Worm (Caenorhabditis elegans) whole organism, L1 larva: Measurements from ENCODE around the gene F46F5.15.

Experiments used
- C04F5.9 ChIP-seq: sonication (generic microtip); optimal IDR thresholded peaks from 2 replicates; lab custom pipeline; 2016; ENCODE audit warnings: missing genetic modification characterization, missing compliant biosample characterization
- C16A3.4 ChIP-seq: fragments of 150-350 bp; optimal IDR thresholded peaks from 2 replicates; lab custom pipeline; 2014; ENCODE audit warnings: missing biosample characterization, missing genetic modification characterization
- Y116A8C.19 ChIP-seq: sonication (generic microtip); optimal IDR thresholded peaks from 2 replicates; lab custom pipeline; 2016; ENCODE audit warnings: missing compliant biosample characterization, missing genetic modification characterization, borderline replicate concordance
- aha-1 ChIP-seq: fragments of 150-350 bp; optimal IDR thresholded peaks from 2 replicates; lab custom pipeline; 2014; ENCODE audit warnings: missing biosample characterization, missing genetic modification characterization
- alr-1 ChIP-seq: fragments of 200-800 bp; sonication (Bioruptor generic); optimal IDR thresholded peaks from 2 replicates; lab custom pipeline; 2018; ENCODE audit warnings: borderline replicate concordance, mild to moderate bottlenecking, missing genetic modification characterization, missing compliant biosample characterization
- aly-2 ChIP-seq: fragments of 150-350 bp; optimal IDR thresholded peaks from 2 replicates; lab custom pipeline; 2014; ENCODE audit warnings: missing biosample characterization, missing genetic modification characterization
- ama-1 ChIP-seq: fragments of 150-350 bp; optimal IDR thresholded peaks from 2 replicates; lab custom pipeline; 2014
- ceh-63 ChIP-seq: fragments of 200-800 bp; sonication (Bioruptor generic); optimal IDR thresholded peaks from 2 replicates; lab custom pipeline; 2018; ENCODE audit warnings: mild to moderate bottlenecking, missing genetic modification characterization, missing compliant biosample characterization
- ceh-8 ChIP-seq: fragments of 200-800 bp; sonication (Bioruptor generic); optimal IDR thresholded peaks from 2 replicates; lab custom pipeline; 2018; ENCODE audit warnings: mild to moderate bottlenecking, missing genetic modification characterization, moderate library complexity, missing compliant biosample characterization
- ceh-82 ChIP-seq, 3 experiments: fragments of 150-350 bp in 1 of 3; sonication (generic microtip) in 2 of 3; optimal IDR thresholded peaks; 2 replicates each; lab custom pipeline; 2014 to 2017; ENCODE audit warnings: missing biosample characterization in 3 of 3, missing genetic modification characterization in 3 of 3
- ceh-90 ChIP-seq: sonication (generic microtip); optimal IDR thresholded peaks from 2 replicates; lab custom pipeline; 2016; ENCODE audit warnings: missing genetic modification characterization, missing compliant biosample characterization
- ces-1 ChIP-seq: fragments of 150-350 bp; optimal IDR thresholded peaks from 2 replicates; lab custom pipeline; 2014; ENCODE audit warnings: missing biosample characterization, missing genetic modification reagents, missing genetic modification characterization
- dpl-1 ChIP-seq, 3 experiments: fragments of 150-350 bp in 2 of 3; sonication (generic microtip) in 1 of 3; optimal IDR thresholded peaks; 2 replicates each; lab custom pipeline; 2014 to 2017; ENCODE audit warnings: missing biosample characterization in 3 of 3, missing genetic modification characterization in 3 of 3, missing genetic modification reagents in 3 of 3
- dsc-1 ChIP-seq: sonication (generic microtip); optimal IDR thresholded peaks from 2 replicates; lab custom pipeline; 2016; ENCODE audit warnings: mild to moderate bottlenecking, missing genetic modification characterization, missing compliant biosample characterization
- efl-1 ChIP-seq, 4 experiments: fragments of 150-350 bp; optimal IDR thresholded peaks in 3 of 4; peaks in 1 of 4; 1 replicate in 1 of 4; 2 replicates in 3 of 4; lab custom pipeline; 2014; ENCODE audit warnings: missing biosample characterization in 2 of 4, missing genetic modification characterization in 2 of 4, missing genetic modification reagents in 2 of 4
- efl-3 ChIP-seq: fragments of 200-800 bp; sonication (Bioruptor generic); optimal IDR thresholded peaks from 2 replicates; lab custom pipeline; 2018; ENCODE audit warnings: mild to moderate bottlenecking, missing genetic modification characterization, missing compliant biosample characterization
- egl-27 ChIP-seq, 2 experiments: fragments of 150-350 bp in 1 of 2; sonication (generic microtip); optimal IDR thresholded peaks; 3 replicates each; lab custom pipeline; 2017 to 2018; ENCODE audit warnings: missing biosample characterization in 2 of 2, missing genetic modification characterization in 2 of 2, missing genetic modification reagents in 2 of 2
- elt-2 ChIP-seq: sonication (generic microtip); optimal IDR thresholded peaks from 2 replicates; lab custom pipeline; 2016; ENCODE audit warnings: missing genetic modification characterization, mild to moderate bottlenecking, inconsistent platforms, missing compliant biosample characterization, missing genetic modification reagents
- elt-3 ChIP-seq, 6 experiments: fragments of 150-350 bp in 1 of 6; sonication (generic microtip); optimal IDR thresholded peaks; 2 replicates each; lab custom pipeline; 2017 to 2018; ENCODE audit warnings: missing biosample characterization in 6 of 6, missing genetic modification characterization in 6 of 6, inconsistent platforms in 1 of 6
- ets-5 ChIP-seq: fragments of 200-800 bp; sonication (Bioruptor generic); IDR thresholded peaks from 2 replicates; pipeline ENCODE4 v1.3.6; 2022; ENCODE audit warnings: missing genetic modification characterization, missing compliant biosample characterization
- fkh-4 ChIP-seq: sonication (generic microtip); optimal IDR thresholded peaks from 2 replicates; lab custom pipeline; 2016; ENCODE audit warnings: missing compliant biosample characterization, missing genetic modification characterization, borderline replicate concordance
- fkh-8 ChIP-seq: sonication (generic microtip); optimal IDR thresholded peaks from 2 replicates; lab custom pipeline; 2016; ENCODE audit warnings: mild to moderate bottlenecking, missing genetic modification characterization, missing compliant biosample characterization
- fos-1 ChIP-seq: fragments of 150-350 bp; optimal IDR thresholded peaks from 2 replicates; lab custom pipeline; 2014; ENCODE audit warnings: missing biosample characterization, missing genetic modification characterization
- grh-1 ChIP-seq: fragments of 200-800 bp; sonication (Bioruptor generic); IDR thresholded peaks from 2 replicates; pipeline ENCODE4 v1.3.6; 2022; ENCODE audit warnings: missing genetic modification reagents, missing genetic modification characterization, missing compliant biosample characterization
- hlh-4 ChIP-seq: sonication (generic microtip); optimal IDR thresholded peaks from 2 replicates; lab custom pipeline; 2016; ENCODE audit warnings: mild to moderate bottlenecking, missing genetic modification characterization, missing compliant biosample characterization
- hpl-2 ChIP-seq: fragments of 150-350 bp; optimal IDR thresholded peaks from 2 replicates; lab custom pipeline; 2014; ENCODE audit warnings: missing biosample characterization, missing genetic modification reagents, missing genetic modification characterization
- jun-1 ChIP-seq: fragments of 150-350 bp; optimal IDR thresholded peaks from 2 replicates; lab custom pipeline; 2014; ENCODE audit warnings: missing biosample characterization, missing genetic modification reagents, missing genetic modification characterization
- lin-13 ChIP-seq: fragments of 150-350 bp; optimal IDR thresholded peaks from 2 replicates; lab custom pipeline; 2014; ENCODE audit warnings: missing biosample characterization, missing genetic modification reagents, missing genetic modification characterization
- lin-14 ChIP-seq: fragments of 200-800 bp; sonication (Bioruptor generic); optimal IDR thresholded peaks from 2 replicates; lab custom pipeline; 2018; ENCODE audit warnings: mild to moderate bottlenecking, missing genetic modification characterization, moderate library complexity, missing compliant biosample characterization
- lin-35 ChIP-seq, 2 experiments: fragments of 150-350 bp; optimal IDR thresholded peaks; 2 replicates each; lab custom pipeline; 2014; ENCODE audit warnings: missing biosample characterization in 2 of 2, missing genetic modification characterization in 2 of 2, missing genetic modification reagents in 2 of 2
- mab-9 ChIP-seq: fragments of 200-800 bp; sonication (Bioruptor generic); IDR thresholded peaks from 2 replicates; pipeline ENCODE4 v1.3.6; 2022; ENCODE audit warnings: missing genetic modification reagents, missing genetic modification characterization, missing compliant biosample characterization
- mef-2 ChIP-seq: fragments of 150-350 bp; optimal IDR thresholded peaks from 2 replicates; lab custom pipeline; 2014; ENCODE audit warnings: missing biosample characterization, missing genetic modification characterization
- nhr-12 ChIP-seq: sonication (generic microtip); optimal IDR thresholded peaks from 2 replicates; lab custom pipeline; 2017; ENCODE audit warnings: missing biosample characterization, missing genetic modification characterization
- nhr-19 ChIP-seq: fragments of 200-800 bp; sonication (Bioruptor generic); conservative IDR thresholded peaks from 2 replicates; pipeline ENCODE4 v1.3.6; 2022; ENCODE audit warnings: missing genetic modification characterization, missing compliant biosample characterization
- nhr-20 ChIP-seq: sonication (generic microtip); optimal IDR thresholded peaks from 2 replicates; lab custom pipeline; 2016; ENCODE audit warnings: mild to moderate bottlenecking, missing genetic modification characterization, missing compliant biosample characterization
- nhr-237 ChIP-seq: fragments of 150-350 bp; optimal IDR thresholded peaks from 2 replicates; lab custom pipeline; 2014; ENCODE audit warnings: missing biosample characterization, missing genetic modification characterization
- nhr-28 ChIP-seq: fragments of 150-350 bp; optimal IDR thresholded peaks from 2 replicates; lab custom pipeline; 2014; ENCODE audit warnings: missing biosample characterization, missing genetic modification characterization
- nhr-71 ChIP-seq: sonication (generic microtip); optimal IDR thresholded peaks from 2 replicates; lab custom pipeline; 2016; ENCODE audit warnings: mild to moderate bottlenecking, missing genetic modification characterization, moderate library complexity, missing compliant biosample characterization
- nhr-84 ChIP-seq: sonication (generic microtip); optimal IDR thresholded peaks from 2 replicates; lab custom pipeline; 2017; ENCODE audit warnings: missing biosample characterization, missing genetic modification characterization
- nhr-85 ChIP-seq: sonication (generic microtip); peaks from one replicate; lab custom pipeline; 2016; ENCODE audit warnings: missing genetic modification characterization, inconsistent platforms, missing compliant biosample characterization
- pax-3 ChIP-seq: fragments of 200-800 bp; sonication (Bioruptor generic); optimal IDR thresholded peaks from 2 replicates; lab custom pipeline; 2018; ENCODE audit warnings: mild to moderate bottlenecking, missing genetic modification characterization, moderate library complexity, missing compliant biosample characterization
- skn-1 ChIP-seq: fragments of 150-350 bp; optimal IDR thresholded peaks from 2 replicates; lab custom pipeline; 2014; ENCODE audit warnings: missing biosample characterization, missing genetic modification characterization
- snpc-4 ChIP-seq: fragments of 150-350 bp; optimal IDR thresholded peaks from 2 replicates; lab custom pipeline; 2014; ENCODE audit warnings: missing biosample characterization, missing genetic modification characterization
- snu-23 ChIP-seq: sonication (generic microtip); optimal IDR thresholded peaks from 2 replicates; lab custom pipeline; 2016; ENCODE audit warnings: missing genetic modification characterization, missing compliant biosample characterization
- swsn-7 ChIP-seq: sonication (generic microtip); optimal IDR thresholded peaks from 2 replicates; lab custom pipeline; 2016; ENCODE audit warnings: missing genetic modification characterization, missing compliant biosample characterization
- tlp-1 ChIP-seq: fragments of 150-350 bp; optimal IDR thresholded peaks from 2 replicates; lab custom pipeline; 2014; ENCODE audit warnings: missing biosample characterization, missing genetic modification characterization
- unc-30 ChIP-seq: sonication (generic microtip); optimal IDR thresholded peaks from 2 replicates; lab custom pipeline; 2017; ENCODE audit warnings: missing biosample characterization, missing genetic modification characterization
- unc-62 ChIP-seq: fragments of 150-350 bp; optimal IDR thresholded peaks from 2 replicates; lab custom pipeline; 2014; ENCODE audit warnings: missing biosample characterization, missing genetic modification reagents, missing genetic modification characterization
- unc-86 ChIP-seq: sonication (generic microtip); optimal IDR thresholded peaks from 2 replicates; lab custom pipeline; 2016; ENCODE audit warnings: missing genetic modification characterization, missing compliant biosample characterization
- unc-98 ChIP-seq: fragments of 200-800 bp; sonication (Bioruptor generic); IDR thresholded peaks from 2 replicates; pipeline ENCODE4 v1.3.6; 2022; ENCODE audit warnings: missing genetic modification characterization, missing compliant biosample characterization
- vab-15 ChIP-seq: sonication (generic microtip); optimal IDR thresholded peaks from 2 replicates; lab custom pipeline; 2017; ENCODE audit warnings: missing genotype, mild to moderate bottlenecking, missing genetic modification characterization, missing compliant biosample characterization
- xbp-1 ChIP-seq: sonication (generic microtip); optimal IDR thresholded peaks from 2 replicates; lab custom pipeline; 2016; ENCODE audit warnings: missing genetic modification characterization, missing compliant biosample characterization
- zag-1 ChIP-seq: fragments of 150-350 bp; optimal IDR thresholded peaks from 2 replicates; lab custom pipeline; 2014; ENCODE audit warnings: missing biosample characterization, missing genetic modification characterization
- zip-4 ChIP-seq: fragments of 200-800 bp; sonication (Bioruptor generic); optimal IDR thresholded peaks from 2 replicates; lab custom pipeline; 2018; ENCODE audit warnings: mild to moderate bottlenecking, missing genetic modification characterization, moderate library complexity, missing compliant biosample characterization

Gene F46F5.15

ce11 chrII:762942-763341 is 25.3 kb upstream of the F46F5.15 start:
- TF ChIP-seq lin-14 (GFP tag; lab: Kevin White, UChicago) (peak; percentile 72), egl-27 (tag; optimal IDR thresholded peaks at IDR 0.05; lab: Kevin White, UChicago) (no peak), hlh-4 (tag; lab: Kevin White, UChicago) (no peak), nhr-237 (tag; lab: Kevin White, UChicago) (no peak), fkh-4 (tag; lab: Kevin White, UChicago) (no peak), snu-23 (peak; percentile 12), xbp-1 (tag; lab: Kevin White, UChicago) (no peak), aly-2 (tag; lab: Kevin White, UChicago) (no peak), ceh-63 (GFP tag; lab: Kevin White, UChicago) (no peak), ceh-90 (tag; lab: Kevin White, UChicago) (no peak), nhr-20 (peak; percentile 18), ama-1 (lab: Kevin White, UChicago) (no peak), aha-1 (tag; lab: Kevin White, UChicago) (no peak), zip-4 (GFP tag; lab: Kevin White, UChicago) (no peak), grh-1 (GFP tag; lab: Robert Waterston, UW) (no peak), mab-9 (GFP tag; lab: Robert Waterston, UW) (no peak), ets-5 (GFP tag; lab: Robert Waterston, UW) (no peak), efl-1 (optimal IDR thresholded peaks at IDR 0.05; lab: Kevin White, UChicago) (no peak), efl-1 (GFP tag; optimal IDR thresholded peaks at IDR 0.05 in 1 of 2; lab: Kevin White, UChicago) (no peak), nhr-85 (tag; lab: Kevin White, UChicago) (no peak), zag-1 (no peak), snpc-4 (tag; lab: Kevin White, UChicago) (no peak), unc-86 (tag; lab: Kevin White, UChicago) (no peak), swsn-7 (tag; lab: Kevin White, UChicago) (peak; percentile 10), ceh-8 (GFP tag; lab: Kevin White, UChicago) (no peak), vab-15 (tag; lab: Kevin White, UChicago) (no peak), skn-1 (tag; lab: Kevin White, UChicago) (no peak), nhr-12 (no peak), ces-1 (GFP tag; lab: Kevin White, UChicago) (no peak), C16A3.4 (tag; lab: Kevin White, UChicago) (no peak), unc-98 (GFP tag; lab: Robert Waterston, UW) (no peak), hpl-2 (GFP tag; lab: Kevin White, UChicago) (no peak), tlp-1 (tag; lab: Kevin White, UChicago) (no peak), jun-1 (tag; lab: Kevin White, UChicago) (no peak), mef-2 (tag; lab: Kevin White, UChicago) (no peak), elt-2 (tag; lab: Kevin White, UChicago) (peak; percentile 39), lin-35 (GFP tag; optimal IDR thresholded peaks at IDR 0.05; lab: Kevin White, UChicago) (peak in 1 of 2 experiments; percentile 1), elt-3 (tag; optimal IDR thresholded peaks at IDR 0.05; lab: Kevin White, UChicago) (no peak), alr-1 (tag; lab: Kevin White, UChicago) (no peak), unc-30 (tag; lab: Kevin White, UChicago) (no peak), nhr-71 (tag; lab: Kevin White, UChicago) (peak; percentile 51), unc-62 (no peak), dsc-1 (tag; lab: Kevin White, UChicago) (peak; percentile 70), efl-3 (GFP tag; lab: Kevin White, UChicago) (no peak), ceh-82 (tag; optimal IDR thresholded peaks at IDR 0.05; lab: Kevin White, UChicago) (no peak), fos-1 (tag; lab: Kevin White, UChicago) (no peak), lin-13 (no peak), nhr-19 (GFP tag; lab: Robert Waterston, UW) (no peak; the same call in 1 of the 2 replicates), Y116A8C.19 (tag; lab: Kevin White, UChicago) (no peak), C04F5.9 (no peak), fkh-8 (tag; lab: Kevin White, UChicago) (peak; percentile 24), nhr-84 (tag; lab: Kevin White, UChicago) (no peak), pax-3 (tag; lab: Kevin White, UChicago) (peak; percentile 7), dpl-1 (GFP tag; optimal IDR thresholded peaks at IDR 0.05; lab: Kevin White, UChicago) (peak in 1 of 3 experiments; percentile 10), nhr-28 (no peak)
